Worm (Caenorhabditis elegans) whole organism, L4 larva: ENCODE results near the gene msp-81.

Experiments
- ZK546.5 ChIP-seq, 2 experiments: sonication (generic microtip); optimal IDR thresholded peaks; 2 replicates each; lab custom pipeline; 2017; ENCODE audit warnings: missing biosample characterization in 2 of 2, missing genetic modification characterization in 2 of 2
- ama-1 ChIP-seq: fragments of 150-350 bp; optimal IDR thresholded peaks from 2 replicates; lab custom pipeline; 2014; ENCODE audit warnings: inconsistent platforms, mixed read lengths
- ctbp-1 ChIP-seq: fragments of 200-800 bp; sonication (Bioruptor generic); IDR thresholded peaks from 2 replicates; pipeline ENCODE4 v1.3.6; 2022; ENCODE audit warnings: missing genetic modification reagents, missing genetic modification characterization, missing compliant biosample characterization
- egl-43 ChIP-seq: fragments of 200-800 bp; sonication (Bioruptor generic); IDR thresholded peaks from 2 replicates; pipeline ENCODE4 v1.3.6; 2022; ENCODE audit warnings: missing genetic modification reagents, missing genetic modification characterization, missing compliant biosample characterization
- fkh-10 ChIP-seq: fragments of 150-350 bp; optimal IDR thresholded peaks from 2 replicates; lab custom pipeline; 2014; ENCODE audit warnings: missing biosample characterization, missing genetic modification reagents, missing genetic modification characterization
- lim-7 ChIP-seq: fragments of 200-800 bp; sonication (Bioruptor generic); IDR thresholded peaks from 2 replicates; pipeline ENCODE4 v1.3.6; 2022; ENCODE audit warnings: missing genetic modification characterization, missing compliant biosample characterization
- nhr-11 ChIP-seq: fragments of 150-350 bp; optimal IDR thresholded peaks from 2 replicates; lab custom pipeline; 2014; ENCODE audit warnings: missing biosample characterization, missing genetic modification characterization
- nhr-237 ChIP-seq: sonication (generic microtip); optimal IDR thresholded peaks from 2 replicates; lab custom pipeline; 2017; ENCODE audit warnings: missing biosample characterization, missing genetic modification characterization
- nhr-25 ChIP-seq: sonication (generic microtip); optimal IDR thresholded peaks from 2 replicates; lab custom pipeline; 2017; ENCODE audit warnings: missing genetic modification characterization, mild to moderate bottlenecking, missing compliant biosample characterization, antibody characterized with exemption, moderate library complexity, borderline replicate concordance; ENCODE audit not compliant: insufficient read depth

- no peak for TF ChIP-seq ZK546.5 (tag; optimal IDR thresholded peaks at IDR 0.05; lab: Kevin White, UChicago)
- TF ChIP-seq ama-1, result no peak
- no peak for TF ChIP-seq nhr-25 (tag; lab: Kevin White, UChicago)
- TF ChIP-seq egl-43, result no peak
- TF ChIP-seq ctbp-1 (GFP tag; lab: Robert Waterston, UW), result no peak
- no peak for TF ChIP-seq nhr-237 (tag; lab: Kevin White, UChicago)
- no peak for TF ChIP-seq nhr-11 (tag; lab: Kevin White, UChicago)
- no peak for TF ChIP-seq fkh-10
- no peak for TF ChIP-seq lim-7 (GFP tag; lab: Robert Waterston, UW)
These were observed 16.7 kb upstream of the msp-81 start for ce11 chrIV:9852818-9853466.
